Fruit fly (Drosophila melanogaster) whole organism, wandering third instar larva: Measurements from ENCODE around the gene CDK2AP1.

Source experiments
- Dfd ChIP-seq: fragments of >200 bp; optimal IDR thresholded peaks from 2 replicates; lab custom pipeline; 2017; ENCODE audit warnings: missing biosample characterization, missing genetic modification characterization
- psq ChIP-seq: fragments of 200-800 bp; sonication (Bioruptor generic); optimal IDR thresholded peaks from 3 replicates; lab custom pipeline; 2017; ENCODE audit warnings: missing biosample characterization, mild to moderate bottlenecking, missing genetic modification characterization, moderate library complexity

DNA sequence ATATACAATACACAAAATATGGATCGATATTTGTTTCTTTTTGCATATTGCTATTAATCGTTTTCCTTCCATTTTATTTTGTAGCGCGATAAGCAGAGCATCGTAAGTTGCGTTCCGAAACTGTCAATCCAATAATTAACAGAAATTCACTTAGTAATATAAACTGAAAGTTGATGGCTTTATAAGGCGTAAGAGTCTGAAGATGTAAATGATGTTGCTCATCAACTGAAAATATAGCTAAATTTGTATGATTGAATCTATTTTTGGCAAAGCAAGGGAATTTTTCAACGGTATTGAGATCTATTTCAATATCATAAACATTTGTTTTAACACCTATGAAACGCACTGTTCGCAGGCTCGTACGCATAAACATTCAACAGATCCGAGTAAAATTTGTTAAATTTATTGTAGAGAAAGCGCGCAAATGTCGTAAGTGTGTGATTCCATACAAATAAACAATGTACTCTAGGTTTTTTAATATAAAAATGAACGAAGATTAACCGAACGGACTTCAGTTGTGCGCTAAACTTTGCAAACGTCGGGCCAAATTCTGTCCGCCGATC lies 48.8 kb upstream of the CDK2AP1 start, which contains the start of gene Vago:
- TF ChIP-seq Dfd (GFP tag; lab: Kevin White, UChicago) = no peak
- no peak for TF ChIP-seq psq
